Worm (Caenorhabditis elegans) whole organism, L1 larva: ENCODE data around the gene nhr-126.

Source experiments
- ceh-8 ChIP-seq: fragments of 200-800 bp; sonication (Bioruptor generic); optimal IDR thresholded peaks from 2 replicates; lab custom pipeline; 2018; ENCODE audit warnings: mild to moderate bottlenecking, missing genetic modification characterization, moderate library complexity, missing compliant biosample characterization
- egl-13 ChIP-seq: sonication (generic microtip); optimal IDR thresholded peaks from 2 replicates; lab custom pipeline; 2016; ENCODE audit warnings: missing genotype, missing genetic modification reagents, missing genetic modification characterization, missing compliant biosample characterization
- elt-3 ChIP-seq, 6 experiments: fragments of 150-350 bp in 1 of 6; sonication (generic microtip); optimal IDR thresholded peaks; 2 replicates each; lab custom pipeline; 2017 to 2018; ENCODE audit warnings: missing biosample characterization in 6 of 6, missing genetic modification characterization in 6 of 6, inconsistent platforms in 1 of 6
- mab-9 ChIP-seq: fragments of 200-800 bp; sonication (Bioruptor generic); IDR thresholded peaks from 2 replicates; pipeline ENCODE4 v1.3.6; 2022; ENCODE audit warnings: missing genetic modification reagents, missing genetic modification characterization, missing compliant biosample characterization
- mdl-1 ChIP-seq, 2 experiments: fragments of 150-350 bp; optimal IDR thresholded peaks; 2 replicates each; lab custom pipeline; 2014 to 2017; ENCODE audit warnings: missing biosample characterization in 2 of 2, missing genetic modification characterization in 2 of 2, inconsistent platforms in 1 of 2
- nhr-12 ChIP-seq: sonication (generic microtip); optimal IDR thresholded peaks from 2 replicates; lab custom pipeline; 2017; ENCODE audit warnings: missing biosample characterization, missing genetic modification characterization
- snpc-4 ChIP-seq: fragments of 150-350 bp; optimal IDR thresholded peaks from 2 replicates; lab custom pipeline; 2014; ENCODE audit warnings: missing biosample characterization, missing genetic modification characterization
- sptf-1 ChIP-seq: fragments of 150-350 bp; optimal IDR thresholded peaks from 2 replicates; lab custom pipeline; 2014; ENCODE audit warnings: missing biosample characterization, missing genetic modification characterization
- tlp-1 ChIP-seq: fragments of 150-350 bp; optimal IDR thresholded peaks from 2 replicates; lab custom pipeline; 2014; ENCODE audit warnings: missing biosample characterization, missing genetic modification characterization
- unc-62 ChIP-seq: fragments of 150-350 bp; optimal IDR thresholded peaks from 2 replicates; lab custom pipeline; 2014; ENCODE audit warnings: missing biosample characterization, missing genetic modification reagents, missing genetic modification characterization
- zag-1 ChIP-seq: fragments of 150-350 bp; optimal IDR thresholded peaks from 2 replicates; lab custom pipeline; 2014; ENCODE audit warnings: missing biosample characterization, missing genetic modification characterization
- ztf-4 ChIP-seq: fragments of 150-350 bp; optimal IDR thresholded peaks from 2 replicates; lab custom pipeline; 2014; ENCODE audit warnings: missing biosample characterization, missing genetic modification characterization

DNA sequence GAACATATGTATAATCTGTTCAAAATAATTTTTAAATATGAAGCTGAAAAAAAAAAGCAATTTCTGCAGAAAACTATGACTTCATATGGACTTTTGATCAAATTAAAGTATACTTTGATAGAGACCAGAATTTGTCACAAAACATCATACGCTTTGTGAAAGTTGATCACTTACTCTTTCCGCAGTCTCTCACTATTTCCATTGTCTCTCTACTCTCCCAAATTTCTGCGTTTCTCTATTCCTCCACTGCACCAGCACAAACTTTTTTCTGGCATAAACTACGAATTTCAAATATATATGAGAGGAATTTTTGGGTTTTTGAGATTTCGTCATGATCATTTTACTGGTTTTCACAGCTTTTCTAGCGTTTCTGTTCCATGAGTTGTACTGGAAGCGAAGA lies 7.0 kb downstream of the nhr-126 start, which contains the start of gene cyp-33C4:
- TF ChIP-seq ztf-4: no peak
- no peak for TF ChIP-seq nhr-12 (tag; lab: Kevin White, UChicago)
- no peak for TF ChIP-seq mab-9
- TF ChIP-seq egl-13 (tag; lab: Kevin White, UChicago): no peak
- TF ChIP-seq tlp-1 (tag; lab: Kevin White, UChicago): no peak
- TF ChIP-seq snpc-4 (tag; lab: Kevin White, UChicago): no peak
- no peak for TF ChIP-seq sptf-1 (tag; lab: Kevin White, UChicago)
- TF ChIP-seq ceh-8 (GFP tag; lab: Kevin White, UChicago): no peak
- TF ChIP-seq unc-62: no peak
- no peak for TF ChIP-seq zag-1 (tag; lab: Kevin White, UChicago)
- no peak for TF ChIP-seq mdl-1 (tag; optimal IDR thresholded peaks at IDR 0.05; lab: Kevin White, UChicago)
- TF ChIP-seq elt-3 (tag; optimal IDR thresholded peaks at IDR 0.05; lab: Kevin White, UChicago): no peak
